Fruit fly (Drosophila melanogaster) whole organism, embryonic: Measurements from ENCODE around the gene Pde6.

Source experiments
- Bteb2 ChIP-seq: fragments of 200-800 bp; sonication (Bioruptor generic); optimal IDR thresholded peaks from 2 replicates; lab custom pipeline; 2016; ENCODE audit warnings: missing biosample characterization, missing genetic modification characterization
- CG10267 ChIP-seq: fragments of 200-800 bp; sonication (Bioruptor generic); optimal IDR thresholded peaks from 2 replicates; lab custom pipeline; 2018; ENCODE audit warnings: missing biosample characterization, mild to moderate bottlenecking, missing genetic modification characterization, moderate library complexity
- CG14441 ChIP-seq: fragments of 200-800 bp; sonication (Bioruptor generic); IDR thresholded peaks from 2 replicates; pipeline ENCODE4 v1.3.6; 2022; ENCODE audit warnings: missing biosample characterization, missing genetic modification characterization
- CG15269 ChIP-seq: fragments of 200-800 bp; sonication (Bioruptor generic); optimal IDR thresholded peaks from 2 replicates; lab custom pipeline; 2018; ENCODE audit warnings: missing biosample characterization, mild to moderate bottlenecking, missing genetic modification characterization, moderate library complexity
- CG1529 ChIP-seq: fragments of 200-800 bp; sonication (Bioruptor generic); optimal IDR thresholded peaks from 3 replicates; lab custom pipeline; 2018; ENCODE audit warnings: missing biosample characterization, missing genetic modification characterization
- CG15479 ChIP-seq: fragments of 200-800 bp; sonication (Bioruptor generic); optimal IDR thresholded peaks from 3 replicates; lab custom pipeline; 2019; ENCODE audit warnings: missing biosample characterization, mild to moderate bottlenecking, missing genetic modification characterization, moderate library complexity
- CG16779 ChIP-seq: fragments of 200-800 bp; sonication (Bioruptor generic); IDR thresholded peaks from 2 replicates; pipeline ENCODE4 v1.3.6; 2022; ENCODE audit warnings: missing biosample characterization, missing genetic modification characterization
- CG17385 ChIP-seq: fragments of 200-800 bp; sonication (Bioruptor generic); optimal IDR thresholded peaks from 3 replicates; lab custom pipeline; 2018; ENCODE audit warnings: missing biosample characterization, mild to moderate bottlenecking, missing genetic modification characterization
- CG2116 ChIP-seq: fragments of 200-800 bp; sonication (Bioruptor generic); optimal IDR thresholded peaks from 3 replicates; lab custom pipeline; 2018; ENCODE audit warnings: missing biosample characterization, mild to moderate bottlenecking, missing genetic modification characterization
- CG2202 ChIP-seq: fragments of 200-800 bp; sonication (Bioruptor generic); optimal IDR thresholded peaks from 2 replicates; lab custom pipeline; 2018; ENCODE audit warnings: missing biosample characterization, mild to moderate bottlenecking, missing genetic modification characterization
- CG3163 ChIP-seq: fragments of 200-800 bp; sonication (Bioruptor generic); optimal IDR thresholded peaks from 3 replicates; lab custom pipeline; 2016; ENCODE audit warnings: missing biosample characterization, missing genetic modification characterization
- CG33213 ChIP-seq: fragments of 200-800 bp; sonication (Bioruptor generic); optimal IDR thresholded peaks from 3 replicates; lab custom pipeline; 2016; ENCODE audit warnings: missing biosample characterization, missing genetic modification characterization
- CG6654 ChIP-seq: fragments of 200-800 bp; sonication (Bioruptor generic); optimal IDR thresholded peaks from 2 replicates; lab custom pipeline; 2017; ENCODE audit warnings: missing biosample characterization, mild to moderate bottlenecking, missing genetic modification characterization
- CG7271 ChIP-seq: fragments of 200-800 bp; sonication (Bioruptor generic); optimal IDR thresholded peaks from 2 replicates; lab custom pipeline; 2018; ENCODE audit warnings: missing biosample characterization, mild to moderate bottlenecking, missing genetic modification characterization, moderate library complexity
- CG7357 ChIP-seq: fragments of 200-800 bp; sonication (Bioruptor generic); IDR thresholded peaks from 3 replicates; pipeline ENCODE4 v1.3.6; 2022; ENCODE audit warnings: missing biosample characterization, missing genetic modification characterization
- CG8290 ChIP-seq, 3 experiments: fragments of 200-800 bp; sonication (Bioruptor generic); optimal IDR thresholded peaks; 2 replicates each; lab custom pipeline; 2016 to 2019; ENCODE audit warnings: missing biosample characterization in 3 of 3, missing genetic modification characterization in 3 of 3, mild to moderate bottlenecking in 2 of 3, moderate library complexity in 1 of 3
- CG8944 ChIP-seq: fragments of 200-800 bp; sonication (Bioruptor generic); optimal IDR thresholded peaks from 3 replicates; lab custom pipeline; 2016; ENCODE audit warnings: missing biosample characterization, missing genetic modification characterization
- CG9437 ChIP-seq: fragments of 200-800 bp; sonication (Bioruptor generic); optimal IDR thresholded peaks from 2 replicates; lab custom pipeline; 2018; ENCODE audit warnings: missing biosample characterization, mild to moderate bottlenecking, missing genetic modification characterization
- Dad ChIP-seq: fragments of 200-800 bp; sonication (Bioruptor generic); optimal IDR thresholded peaks from 3 replicates; lab custom pipeline; 2016; ENCODE audit warnings: missing biosample characterization, missing genetic modification characterization
- HHEX ChIP-seq: fragments of 200-800 bp; sonication (Bioruptor generic); optimal IDR thresholded peaks from 3 replicates; lab custom pipeline; 2017; ENCODE audit warnings: missing biosample characterization, mild to moderate bottlenecking, missing genetic modification characterization, missing genetic modification reagents
- Hand ChIP-seq: fragments of 200-800 bp; sonication (Bioruptor generic); optimal IDR thresholded peaks from 2 replicates; lab custom pipeline; 2017; ENCODE audit warnings: mild to moderate bottlenecking, missing biosample characterization, missing genetic modification reagents, missing genetic modification characterization
- Hmx ChIP-seq: fragments of 200-800 bp; sonication (Bioruptor generic); optimal IDR thresholded peaks from 2 replicates; lab custom pipeline; 2016; ENCODE audit warnings: missing biosample characterization, missing genetic modification characterization
- Hr3 ChIP-seq: fragments of 200-800 bp; sonication (Bioruptor generic); optimal IDR thresholded peaks from 3 replicates; lab custom pipeline; 2016; ENCODE audit warnings: missing biosample characterization, missing genetic modification characterization
- Hsf ChIP-seq: fragments of 200-800 bp; sonication (Bioruptor generic); optimal IDR thresholded peaks from 3 replicates; lab custom pipeline; 2016; ENCODE audit warnings: missing biosample characterization, missing genetic modification characterization
- Med ChIP-seq: fragments of 200-800 bp; sonication (Bioruptor generic); peaks from one replicate; lab custom pipeline; 2016; ENCODE audit warnings: missing biosample characterization, missing genetic modification characterization, mild to moderate bottlenecking, inconsistent platforms, moderate library complexity
- Meics ChIP-seq: fragments of 200-800 bp; sonication (Bioruptor generic); optimal IDR thresholded peaks from 2 replicates; lab custom pipeline; 2017; ENCODE audit warnings: missing biosample characterization, mild to moderate bottlenecking, missing genetic modification characterization
- Sin3A ChIP-seq: fragments of >200 bp; optimal IDR thresholded peaks from 2 replicates; lab custom pipeline; 2018
- Spps ChIP-seq: fragments of 200-800 bp; sonication (Bioruptor generic); optimal IDR thresholded peaks from 2 replicates; lab custom pipeline; 2018; ENCODE audit warnings: missing biosample characterization, mild to moderate bottlenecking, missing genetic modification characterization
- Vsx1 ChIP-seq: fragments of 200-800 bp; sonication (Bioruptor generic); optimal IDR thresholded peaks from 2 replicates; lab custom pipeline; 2017; ENCODE audit warnings: missing biosample characterization, mild to moderate bottlenecking, missing genetic modification characterization, missing genetic modification reagents
- Xbp1 ChIP-seq: fragments of 200-800 bp; sonication (Bioruptor generic); optimal IDR thresholded peaks from 3 replicates; lab custom pipeline; 2016; ENCODE audit warnings: missing biosample characterization, mild to moderate bottlenecking, missing genetic modification characterization
- aop ChIP-seq: fragments of 200-800 bp; sonication (Bioruptor generic); IDR thresholded peaks from 2 replicates; pipeline ENCODE4 v1.3.6; 2022; ENCODE audit warnings: missing biosample characterization, missing genetic modification characterization
- ara ChIP-seq: fragments of 200-800 bp; sonication (Bioruptor generic); IDR thresholded peaks from 2 replicates; pipeline ENCODE4 v1.3.6; 2022; ENCODE audit warnings: missing biosample characterization, missing genetic modification characterization
- crc ChIP-seq: fragments of 200-800 bp; sonication (Bioruptor generic); optimal IDR thresholded peaks from 2 replicates; lab custom pipeline; 2016; ENCODE audit warnings: missing biosample characterization, missing genetic modification characterization
- crp ChIP-seq, 2 experiments: fragments of 200-800 bp; sonication (Bioruptor generic); optimal IDR thresholded peaks; 2 replicates in 1 of 2; 3 replicates in 1 of 2; lab custom pipeline; 2017; ENCODE audit warnings: missing biosample characterization in 2 of 2, missing genetic modification characterization in 2 of 2, mild to moderate bottlenecking in 1 of 2, moderate library complexity in 1 of 2
- dmrt99B ChIP-seq: fragments of 200-800 bp; sonication (Bioruptor generic); optimal IDR thresholded peaks from 2 replicates; lab custom pipeline; 2018; ENCODE audit warnings: missing biosample characterization, mild to moderate bottlenecking, missing genetic modification characterization, moderate library complexity
- fu2 ChIP-seq: fragments of 200-800 bp; sonication (Bioruptor generic); optimal IDR thresholded peaks from 2 replicates; lab custom pipeline; 2016; ENCODE audit warnings: missing biosample characterization, missing genetic modification characterization
- her ChIP-seq: fragments of 200-800 bp; sonication (Bioruptor generic); optimal IDR thresholded peaks from 2 replicates; lab custom pipeline; 2016; ENCODE audit warnings: missing biosample characterization, missing genetic modification characterization
- kay ChIP-seq: fragments of 200-800 bp; sonication (Bioruptor generic); optimal IDR thresholded peaks from 2 replicates; lab custom pipeline; 2016; ENCODE audit warnings: missing biosample characterization, missing genetic modification characterization
- pan ChIP-seq, 4 experiments: fragments of >200 bp in 3 of 4; fragments of 200-800 bp in 1 of 4; sonication (Bioruptor generic) in 1 of 4; optimal IDR thresholded peaks in 3 of 4; IDR thresholded peaks in 1 of 4; 2 replicates each; pipeline versions ENCODE4 v1.3.6 to Lab custom; 2017 to 2022; ENCODE audit warnings: missing biosample characterization in 2 of 4, missing genetic modification characterization in 2 of 4, mixed read lengths in 1 of 4
- peb ChIP-seq: fragments of 200-800 bp; sonication (Bioruptor generic); IDR thresholded peaks from 2 replicates; pipeline ENCODE4 v1.3.6; 2022; ENCODE audit warnings: missing biosample characterization, missing genetic modification characterization
- psq ChIP-seq: fragments of 200-800 bp; sonication (Bioruptor generic); optimal IDR thresholded peaks from 2 replicates; lab custom pipeline; 2017; ENCODE audit warnings: missing biosample characterization, missing genetic modification characterization
- run ChIP-seq: fragments of 200-800 bp; sonication (Bioruptor generic); optimal IDR thresholded peaks from 3 replicates; lab custom pipeline; 2018; ENCODE audit warnings: missing biosample characterization, mild to moderate bottlenecking, missing genetic modification characterization
- shn ChIP-seq: fragments of 200-800 bp; sonication (Bioruptor generic); optimal IDR thresholded peaks from 3 replicates; lab custom pipeline; 2016; ENCODE audit warnings: missing biosample characterization, missing genetic modification characterization
- sob ChIP-seq: fragments of 200-800 bp; sonication (Bioruptor generic); IDR thresholded peaks from 2 replicates; pipeline ENCODE4 v1.3.6; 2022; ENCODE audit warnings: missing biosample characterization, missing genetic modification characterization
- sr ChIP-seq: fragments of 200-800 bp; sonication (Bioruptor generic); IDR thresholded peaks from 3 replicates; pipeline ENCODE4 v1.3.6; 2022; ENCODE audit warnings: missing biosample characterization, missing genetic modification characterization
- stc ChIP-seq: fragments of 200-800 bp; sonication (Bioruptor generic); IDR thresholded peaks from 2 replicates; pipeline ENCODE4 v1.3.6; 2022; ENCODE audit warnings: missing biosample characterization, missing genetic modification characterization
- tup ChIP-seq: fragments of 200-800 bp; sonication (Bioruptor generic); optimal IDR thresholded peaks from 2 replicates; lab custom pipeline; 2016; ENCODE audit warnings: missing biosample characterization, mild to moderate bottlenecking, missing genetic modification characterization, moderate library complexity
- wdn ChIP-seq: fragments of 200-800 bp; sonication (Bioruptor generic); IDR thresholded peaks from 2 replicates; pipeline ENCODE4 v1.3.6; 2022; ENCODE audit warnings: missing biosample characterization, missing genetic modification characterization

The Pde6 gene

dm6 chr3R:14476273-14476672 is 81.8 kb downstream of the Pde6 start (continued):
- TF ChIP-seq tup = peak; percentile 11
- TF ChIP-seq CG3163 = peak; percentile 40
- no peak for TF ChIP-seq Spps (tag; lab: Kevin White, UChicago)
- peak; percentile 43 for TF ChIP-seq Hsf (GFP tag; lab: Kevin White, UChicago)
- peak; percentile 52; the same call in 1 of the 3 replicates for TF ChIP-seq CG7357 (GFP tag; lab: Robert Waterston, UW)
- TF ChIP-seq CG10267 (tag; lab: Kevin White, UChicago) = peak; percentile 17
- TF ChIP-seq aop (GFP tag; lab: Robert Waterston, UW) = no peak
- no peak for TF ChIP-seq crp (GFP tag; optimal IDR thresholded peaks at IDR 0.05; lab: Kevin White, UChicago)
- no peak for TF ChIP-seq Hand (GFP tag; lab: Kevin White, UChicago)
- no peak for TF ChIP-seq ara
- peak; percentile 75 for TF ChIP-seq CG15269 (tag; lab: Kevin White, UChicago)
- TF ChIP-seq Dad (GFP tag; lab: Kevin White, UChicago) = peak; percentile 63
- TF ChIP-seq her (GFP tag; lab: Kevin White, UChicago) = peak; percentile 61
- peak; percentile 62 for TF ChIP-seq HHEX
- TF ChIP-seq CG2116 (GFP tag; lab: Kevin White, UChicago) = peak; percentile 3
- TF ChIP-seq Sin3A (lab: Kevin White, UChicago) = no peak
- peak; percentile 31; the same call in 1 of the 2 replicates for TF ChIP-seq peb (GFP tag; lab: Robert Waterston, UW)
- no peak for TF ChIP-seq Bteb2 (GFP tag; lab: Kevin White, UChicago)
- peak; percentile 72 for TF ChIP-seq Xbp1
- no peak for TF ChIP-seq wdn (GFP tag; lab: Robert Waterston, UW)
- TF ChIP-seq Hmx (GFP tag; lab: Kevin White, UChicago) = no peak
- no peak for TF ChIP-seq CG7271 (tag; lab: Kevin White, UChicago)
- TF ChIP-seq kay = peak; percentile 3
- TF ChIP-seq psq (GFP tag; lab: Kevin White, UChicago) = no peak
- TF ChIP-seq crc = peak; percentile 2
- TF ChIP-seq pan (optimal IDR thresholded peaks at IDR 0.05; lab: Kevin White, UChicago) = no peak
- TF ChIP-seq pan (GFP tag; optimal IDR thresholded peaks at IDR 0.05 in 1 of 2, IDR thresholded peaks at IDR 0.05 in 1 of 2) = peak in 1 of 2 experiments; percentile 81
- peak; percentile 82 for TF ChIP-seq dmrt99B (tag; lab: Kevin White, UChicago)
- peak; percentile 58; the same call in 1 of the 3 replicates for TF ChIP-seq sr
- peak; percentile 44 for TF ChIP-seq fu2

- TF ChIP-seq CG6654 (GFP tag; lab: Kevin White, UChicago) (no peak), Med (GFP tag; lab: Kevin White, UChicago) (peak; percentile 75), CG15479 (GFP tag; lab: Kevin White, UChicago) (peak; percentile 74)
These were observed 83.9 kb downstream of the Pde6 start for dm6 chr3R:14474073-14474722.

dm6 chr3R:14473574-14473973 is 84.5 kb downstream of the Pde6 start:
- no peak for TF ChIP-seq CG1529
- peak; percentile 32 for TF ChIP-seq CG33213
- TF ChIP-seq run (tag; lab: Kevin White, UChicago) = no peak
- no peak for TF ChIP-seq CG8944 (GFP tag; lab: Kevin White, UChicago)
- no peak for TF ChIP-seq psq (GFP tag; lab: Kevin White, UChicago)
- TF ChIP-seq CG17385 (GFP tag; lab: Kevin White, UChicago) = peak; percentile 21
- TF ChIP-seq CG8290 (GFP tag; optimal IDR thresholded peaks at IDR 0.05; lab: Kevin White, UChicago) = no peak
- TF ChIP-seq CG8290 (tag; optimal IDR thresholded peaks at IDR 0.05; lab: Kevin White, UChicago) = peak in 1 of 2 experiments; percentile 83
- TF ChIP-seq CG2202 (tag; lab: Kevin White, UChicago) = no peak
- peak; percentile 44; the same call in 1 of the 2 replicates for TF ChIP-seq sob (GFP tag; lab: Robert Waterston, UW)
- peak; percentile 46 for TF ChIP-seq shn (GFP tag; lab: Kevin White, UChicago)
- no peak for TF ChIP-seq Vsx1 (GFP tag; lab: Kevin White, UChicago)
- TF ChIP-seq CG16779 = 0 out of 2 replicates have a peak, but pooled peaks have one; percentile 37
- peak; percentile 31 for TF ChIP-seq CG9437
- peak; percentile 14 for TF ChIP-seq Hr3 (GFP tag; lab: Kevin White, UChicago)
- peak; percentile 59 for TF ChIP-seq CG14441 (GFP tag; lab: Robert Waterston, UW)
- 0 out of 2 replicates have a peak, but pooled peaks have one; percentile 42 for TF ChIP-seq stc (GFP tag; lab: Robert Waterston, UW)
- TF ChIP-seq Meics (GFP tag; lab: Kevin White, UChicago) = peak; percentile 59
